Worm (Caenorhabditis elegans) whole organism, young adult: Measurements from ENCODE around the gene lido-16.

ENCODE experiments used
- B0019.2 ChIP-seq: fragments of 200-800 bp; sonication (Bioruptor generic); conservative IDR thresholded peaks from 2 replicates; pipeline ENCODE4 v1.3.6; 2022; ENCODE audit warnings: missing genetic modification reagents, missing genetic modification characterization, missing compliant biosample characterization
- B0261.1 ChIP-seq: sonication (generic microtip); optimal IDR thresholded peaks from 2 replicates; lab custom pipeline; 2016; ENCODE audit warnings: mild to moderate bottlenecking, missing genetic modification characterization, moderate library complexity, missing compliant biosample characterization
- B0336.3 ChIP-seq: fragments of 200-800 bp; sonication (Bioruptor generic); IDR thresholded peaks from 2 replicates; pipeline ENCODE4 v1.3.6; 2022; ENCODE audit warnings: missing genetic modification characterization, missing compliant biosample characterization
- C06A6.2 ChIP-seq: fragments of 200-800 bp; sonication (Bioruptor generic); conservative IDR thresholded peaks from 2 replicates; pipeline ENCODE4 v1.3.6; 2022; ENCODE audit warnings: missing genetic modification characterization, missing compliant biosample characterization
- C17E4.6 ChIP-seq: fragments of 200-800 bp; sonication (Bioruptor generic); IDR thresholded peaks from 2 replicates; pipeline ENCODE4 v1.3.6; 2022; ENCODE audit warnings: missing genetic modification reagents, missing genetic modification characterization, missing compliant biosample characterization
- F49E8.2 ChIP-seq: sonication (generic microtip); optimal IDR thresholded peaks from 3 replicates; lab custom pipeline; 2017; ENCODE audit warnings: missing genetic modification characterization, mild to moderate bottlenecking, missing compliant biosample characterization, antibody characterized with exemption, moderate library complexity; ENCODE audit not compliant: insufficient read depth
- K12H6.12 ChIP-seq: fragments of 200-800 bp; sonication (Bioruptor generic); optimal IDR thresholded peaks from 2 replicates; lab custom pipeline; 2018; ENCODE audit warnings: mild to moderate bottlenecking, missing genetic modification characterization, missing compliant biosample characterization
- T07F8.4 ChIP-seq: sonication (generic microtip); optimal IDR thresholded peaks from 2 replicates; lab custom pipeline; 2016; ENCODE audit warnings: mild to moderate bottlenecking, missing genetic modification characterization, moderate library complexity, missing compliant biosample characterization
- Y53G8AR.9 ChIP-seq: fragments of 200-800 bp; sonication (Bioruptor generic); conservative IDR thresholded peaks from 2 replicates; pipeline ENCODE4 v1.3.6; 2022; ENCODE audit warnings: missing genetic modification reagents, missing genetic modification characterization, missing compliant biosample characterization
- Y67H2A.10 ChIP-seq: fragments of 200-800 bp; sonication (Bioruptor generic); conservative IDR thresholded peaks from 2 replicates; pipeline ENCODE4 v1.3.6; 2022; ENCODE audit warnings: missing genetic modification reagents, missing genetic modification characterization, missing compliant biosample characterization
- ZK185.1 ChIP-seq: sonication (generic microtip); optimal IDR thresholded peaks from 2 replicates; lab custom pipeline; 2016; ENCODE audit warnings: mild to moderate bottlenecking, missing genetic modification characterization, missing compliant biosample characterization; ENCODE audit not compliant: poor library complexity, severe bottlenecking
- akir-1 ChIP-seq: fragments of 200-800 bp; sonication (Bioruptor generic); optimal IDR thresholded peaks from 2 replicates; lab custom pipeline; 2018; ENCODE audit warnings: mild to moderate bottlenecking, missing genetic modification characterization, moderate library complexity, missing compliant biosample characterization
- ama-1 ChIP-seq, 3 experiments: fragments of 150-350 bp in 1 of 3; sonication (generic microtip) in 2 of 3; optimal IDR thresholded peaks; 2 replicates each; lab custom pipeline; 2014 to 2018; ENCODE audit warnings: missing biosample characterization in 2 of 3, missing genetic modification characterization in 2 of 3, missing genetic modification reagents in 2 of 3
- atf-7 ChIP-seq: sonication (generic microtip); optimal IDR thresholded peaks from 2 replicates; lab custom pipeline; 2017; ENCODE audit warnings: mild to moderate bottlenecking, missing genetic modification characterization, missing compliant biosample characterization
- athp-1 ChIP-seq: sonication (generic microtip); optimal IDR thresholded peaks from 2 replicates; lab custom pipeline; 2017; ENCODE audit warnings: mild to moderate bottlenecking, missing genetic modification characterization, missing compliant biosample characterization
- attf-5 ChIP-seq: fragments of 200-800 bp; sonication (Bioruptor generic); optimal IDR thresholded peaks from 2 replicates; lab custom pipeline; 2018; ENCODE audit warnings: mild to moderate bottlenecking, missing genetic modification characterization, missing compliant biosample characterization
- attf-6 ChIP-seq: fragments of 200-800 bp; sonication (Bioruptor generic); IDR thresholded peaks from 2 replicates; pipeline ENCODE4 v1.3.6; 2022; ENCODE audit warnings: missing genetic modification reagents, missing genetic modification characterization, missing compliant biosample characterization
- cebp-2 ChIP-seq: fragments of 200-800 bp; sonication (Bioruptor generic); IDR thresholded peaks from 2 replicates; pipeline ENCODE4 v1.3.6; 2022; ENCODE audit warnings: missing genetic modification characterization, missing compliant biosample characterization
- ceh-100 ChIP-seq: fragments of 200-800 bp; sonication (Bioruptor generic); IDR thresholded peaks from 2 replicates; pipeline ENCODE4 v1.3.6; 2022; ENCODE audit warnings: missing genetic modification reagents, missing genetic modification characterization, missing compliant biosample characterization
- ceh-79 ChIP-seq: sonication (generic microtip); optimal IDR thresholded peaks from 2 replicates; lab custom pipeline; 2017; ENCODE audit warnings: mild to moderate bottlenecking, missing genetic modification characterization, missing compliant biosample characterization
- die-1 ChIP-seq: sonication (generic microtip); optimal IDR thresholded peaks from 2 replicates; lab custom pipeline; 2016; ENCODE audit warnings: missing genotype, mild to moderate bottlenecking, missing genetic modification characterization, missing compliant biosample characterization
- egl-18 ChIP-seq: fragments of 200-800 bp; sonication (Bioruptor generic); IDR thresholded peaks from 2 replicates; pipeline ENCODE4 v1.3.6; 2022; ENCODE audit warnings: missing genetic modification reagents, missing genetic modification characterization, missing compliant biosample characterization
- egrh-3 ChIP-seq: fragments of 200-800 bp; sonication (Bioruptor generic); IDR thresholded peaks from 2 replicates; pipeline ENCODE4 v1.3.6; 2022; ENCODE audit warnings: missing genetic modification reagents, missing genetic modification characterization, missing compliant biosample characterization
- ets-4 ChIP-seq: fragments of 200-800 bp; sonication (Bioruptor generic); optimal IDR thresholded peaks from 2 replicates; lab custom pipeline; 2018; ENCODE audit warnings: mild to moderate bottlenecking, missing genetic modification characterization, missing compliant biosample characterization
- him-1 ChIP-seq: sonication (generic microtip); optimal IDR thresholded peaks from 2 replicates; lab custom pipeline; 2016; ENCODE audit warnings: missing genotype, missing genetic modification reagents, missing genetic modification characterization, missing compliant biosample characterization
- hlh-26 ChIP-seq: fragments of 200-800 bp; sonication (Bioruptor generic); conservative IDR thresholded peaks from 2 replicates; pipeline ENCODE4 v1.3.6; 2022; ENCODE audit warnings: missing genetic modification reagents, missing genetic modification characterization, missing compliant biosample characterization
- hmg-1.2 ChIP-seq: fragments of 200-800 bp; sonication (Bioruptor generic); IDR thresholded peaks from 2 replicates; pipeline ENCODE4 v1.3.6; 2022; ENCODE audit warnings: missing genetic modification reagents, missing genetic modification characterization, missing compliant biosample characterization
- hmg-20 ChIP-seq: fragments of 200-800 bp; sonication (Bioruptor generic); IDR thresholded peaks from 2 replicates; pipeline ENCODE4 v1.3.6; 2022; ENCODE audit warnings: missing genetic modification reagents, missing genetic modification characterization, missing compliant biosample characterization
- hrde-1 ChIP-seq: sonication (generic microtip); optimal IDR thresholded peaks from 2 replicates; lab custom pipeline; 2016; ENCODE audit warnings: missing genetic modification characterization, mild to moderate bottlenecking, missing compliant biosample characterization, moderate library complexity, missing genotype, missing genetic modification reagents, borderline replicate concordance
- hsf-1 ChIP-seq: fragments of 200-800 bp; sonication (Bioruptor generic); IDR thresholded peaks from 2 replicates; pipeline ENCODE4 v1.3.6; 2022; ENCODE audit warnings: missing genetic modification reagents, missing genetic modification characterization, missing compliant biosample characterization
- lag-1 ChIP-seq: fragments of 200-800 bp; sonication (Bioruptor generic); IDR thresholded peaks from 2 replicates; pipeline ENCODE4 v1.3.6; 2022; ENCODE audit warnings: missing genetic modification reagents, missing genetic modification characterization, missing compliant biosample characterization
- let-607 ChIP-seq, 2 experiments: fragments of 200-800 bp in 1 of 2; sonication (Bioruptor generic) in 1 of 2; sonication (generic microtip) in 1 of 2; optimal IDR thresholded peaks; 2 replicates each; lab custom pipeline; 2016 to 2018; ENCODE audit warnings: mild to moderate bottlenecking in 2 of 2, missing compliant biosample characterization in 2 of 2, missing genetic modification characterization in 2 of 2, moderate library complexity in 2 of 2, missing genotype in 1 of 2
- lin-26 ChIP-seq: fragments of 200-800 bp; sonication (Bioruptor generic); IDR thresholded peaks from 2 replicates; pipeline ENCODE4 v1.3.6; 2022; ENCODE audit warnings: missing genetic modification reagents, missing genetic modification characterization, missing compliant biosample characterization
- lin-54 ChIP-seq: fragments of 200-800 bp; sonication (Bioruptor generic); optimal IDR thresholded peaks from 2 replicates; lab custom pipeline; 2018; ENCODE audit warnings: mild to moderate bottlenecking, missing genetic modification characterization, missing compliant biosample characterization
- lir-1 ChIP-seq: fragments of 200-800 bp; sonication (Bioruptor generic); conservative IDR thresholded peaks from 2 replicates; pipeline ENCODE4 v1.3.6; 2022; ENCODE audit warnings: missing genetic modification reagents, missing genetic modification characterization, missing compliant biosample characterization
- nfya-1 ChIP-seq: sonication (generic microtip); optimal IDR thresholded peaks from 2 replicates; lab custom pipeline; 2017; ENCODE audit warnings: antibody characterized with exemption, missing compliant biosample characterization, missing genetic modification characterization, borderline replicate concordance; ENCODE audit not compliant: insufficient read depth
- nfya-2 ChIP-seq: fragments of 200-800 bp; sonication (Bioruptor generic); IDR thresholded peaks from 2 replicates; pipeline ENCODE4 v1.3.6; 2022; ENCODE audit warnings: missing genetic modification reagents, missing genetic modification characterization, missing compliant biosample characterization
- nhr-179 ChIP-seq: sonication (generic microtip); optimal IDR thresholded peaks from 2 replicates; lab custom pipeline; 2016; ENCODE audit warnings: mild to moderate bottlenecking, missing genetic modification characterization, missing compliant biosample characterization
- pbrm-1 ChIP-seq: fragments of 200-800 bp; sonication (Bioruptor generic); IDR thresholded peaks from 2 replicates; pipeline ENCODE4 v1.3.6; 2022; ENCODE audit warnings: missing genetic modification reagents, missing genetic modification characterization, missing compliant biosample characterization
- sea-2 ChIP-seq: fragments of 200-800 bp; sonication (Bioruptor generic); IDR thresholded peaks from 2 replicates; pipeline ENCODE4 v1.3.6; 2022; ENCODE audit warnings: missing genetic modification characterization, missing compliant biosample characterization
- snpc-1.1 ChIP-seq: sonication (generic microtip); optimal IDR thresholded peaks from 2 replicates; lab custom pipeline; 2017; ENCODE audit warnings: missing genetic modification characterization, mild to moderate bottlenecking, missing compliant biosample characterization, antibody characterized with exemption, moderate library complexity, missing genotype, missing genetic modification reagents; ENCODE audit not compliant: insufficient read depth
- tbx-9 ChIP-seq: sonication (generic microtip); optimal IDR thresholded peaks from 2 replicates; lab custom pipeline; 2016; ENCODE audit warnings: borderline replicate concordance, missing genetic modification characterization, inconsistent platforms, missing compliant biosample characterization
- zfh-2 ChIP-seq: fragments of 200-800 bp; sonication (Bioruptor generic); conservative IDR thresholded peaks from 2 replicates; pipeline ENCODE4 v1.3.6; 2022; ENCODE audit warnings: missing genetic modification reagents, missing genetic modification characterization, missing compliant biosample characterization
- zim-3 ChIP-seq: sonication (generic microtip); optimal IDR thresholded peaks from 2 replicates; lab custom pipeline; 2017; ENCODE audit warnings: mild to moderate bottlenecking, missing genetic modification characterization, moderate library complexity, missing compliant biosample characterization
- ztf-26 ChIP-seq: sonication (generic microtip); optimal IDR thresholded peaks from 2 replicates; lab custom pipeline; 2017; ENCODE audit warnings: missing genetic modification characterization, missing compliant biosample characterization

Gene lido-16

DNA sequence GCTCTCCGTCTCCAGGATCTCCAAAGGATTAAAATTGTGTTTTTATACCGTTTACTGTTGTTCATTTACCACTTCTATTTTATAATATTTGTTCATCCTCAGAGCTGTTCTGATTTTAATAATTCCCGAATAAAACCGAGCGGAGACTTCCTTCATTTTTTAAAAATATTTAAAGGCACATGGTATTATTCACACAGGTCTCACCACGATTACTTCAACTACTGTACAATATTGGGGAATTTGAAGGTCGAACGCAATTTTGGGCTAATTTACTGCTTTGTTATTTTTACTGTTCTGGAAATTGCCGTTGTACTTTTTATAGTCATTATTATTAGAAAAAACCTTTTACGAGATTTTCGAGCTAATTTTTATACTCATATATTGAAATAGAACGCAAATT is 6.4 kb upstream of the lido-16 start (continued):
- no peak for TF ChIP-seq nfya-1 (tag; lab: Kevin White, UChicago)
- TF ChIP-seq tbx-9 (tag; lab: Kevin White, UChicago), result no peak
- no peak for TF ChIP-seq sea-2 (GFP tag; lab: Robert Waterston, UW)
- TF ChIP-seq die-1 (tag; lab: Kevin White, UChicago), result peak; percentile 49
- TF ChIP-seq hmg-1.2, result peak; percentile 51
- no peak for TF ChIP-seq ZK185.1 (tag; lab: Kevin White, UChicago)
- no peak for TF ChIP-seq attf-5 (GFP tag; lab: Kevin White, UChicago)
- TF ChIP-seq zim-3, result no peak
- TF ChIP-seq egl-18 (GFP tag; lab: Robert Waterston, UW), result no peak
- TF ChIP-seq B0261.1 (tag; lab: Kevin White, UChicago), result no peak
- TF ChIP-seq hlh-26 (GFP tag; lab: Robert Waterston, UW), result no peak
- TF ChIP-seq ceh-79 (tag; lab: Kevin White, UChicago), result no peak
- peak; percentile 75 for TF ChIP-seq Y53G8AR.9 (GFP tag; lab: Robert Waterston, UW)
- no peak for TF ChIP-seq him-1 (tag; lab: Kevin White, UChicago)
- TF ChIP-seq let-607 (tag; optimal IDR thresholded peaks at IDR 0.05; lab: Kevin White, UChicago), result no peak
- no peak for TF ChIP-seq ama-1 (optimal IDR thresholded peaks at IDR 0.05; lab: Kevin White, UChicago)
- peak in 1 of 2 experiments; percentile 69 for TF ChIP-seq ama-1 (GFP tag; optimal IDR thresholded peaks at IDR 0.05; lab: Kevin White, UChicago)
- no peak for TF ChIP-seq lir-1
- no peak for TF ChIP-seq akir-1
- TF ChIP-seq atf-7 (tag; lab: Kevin White, UChicago), result no peak
- TF ChIP-seq C17E4.6 (GFP tag; lab: Robert Waterston, UW), result 0 out of 2 replicates have a peak, but pooled peaks have one; percentile 66
- TF ChIP-seq Y67H2A.10 (GFP tag; lab: Robert Waterston, UW), result no peak
- TF ChIP-seq B0336.3, result peak; percentile 28; the same call in 1 of the 2 replicates
- peak; percentile 6 for TF ChIP-seq T07F8.4 (tag; lab: Kevin White, UChicago)
- TF ChIP-seq lin-26 (GFP tag; lab: Robert Waterston, UW), result peak; percentile 73
- TF ChIP-seq lin-54 (GFP tag; lab: Kevin White, UChicago), result peak; percentile 69
- TF ChIP-seq hrde-1 (tag; lab: Kevin White, UChicago), result peak; percentile 81
- peak; percentile 63; the same call in 1 of the 2 replicates for TF ChIP-seq hsf-1 (GFP tag; lab: Robert Waterston, UW)
- no peak for TF ChIP-seq ztf-26 (tag; lab: Kevin White, UChicago)
- peak; percentile 81 for TF ChIP-seq athp-1 (tag; lab: Kevin White, UChicago)
- no peak for TF ChIP-seq hmg-20 (GFP tag; lab: Robert Waterston, UW)
- TF ChIP-seq B0019.2 (GFP tag; lab: Robert Waterston, UW), result peak; percentile 44; the same call in 1 of the 2 replicates
- TF ChIP-seq nhr-179 (tag; lab: Kevin White, UChicago), result no peak
- TF ChIP-seq lag-1 (GFP tag; lab: Robert Waterston, UW), result no peak
- peak; percentile 21 for TF ChIP-seq snpc-1.1 (tag; lab: Kevin White, UChicago)
- 0 out of 2 replicates have a peak, but pooled peaks have one; percentile 37 for TF ChIP-seq pbrm-1 (GFP tag; lab: Robert Waterston, UW)
- TF ChIP-seq egrh-3 (GFP tag; lab: Robert Waterston, UW), result no peak
- TF ChIP-seq zfh-2 (GFP tag; lab: Robert Waterston, UW), result no peak
- TF ChIP-seq F49E8.2, result peak; percentile 93
- no peak for TF ChIP-seq C06A6.2 (GFP tag; lab: Robert Waterston, UW)
- 0 out of 2 replicates have a peak, but pooled peaks have one; percentile 59 for TF ChIP-seq cebp-2 (GFP tag; lab: Robert Waterston, UW)
- no peak for TF ChIP-seq ets-4
- TF ChIP-seq ceh-100 (GFP tag; lab: Robert Waterston, UW), result peak; percentile 49
- no peak for TF ChIP-seq K12H6.12 (tag; lab: Kevin White, UChicago)
- peak; percentile 78 for TF ChIP-seq attf-6 (GFP tag; lab: Robert Waterston, UW)
- no peak for TF ChIP-seq nfya-2 (GFP tag; lab: Robert Waterston, UW)
